Fruit fly (Drosophila melanogaster): ENCODE results near the gene CG9922.

The CG9922 gene

dm6 chr3R:14053037-14053808 is 17.0 kb upstream of the CG9922 start (continued):
- peak; percentile 69 for TF ChIP-seq Antp (GFP tag; optimal IDR thresholded peaks at IDR 0.05)
- no peak for TF ChIP-seq CG34224 (GFP tag; IDR thresholded peaks at IDR 0.05; ENCODE audit: partially characterized antibody)
- peak; percentile 93 for TF ChIP-seq CG15601 (tag; optimal IDR thresholded peaks at IDR 0.05)
- TF ChIP-seq Neu2 (GFP tag; optimal IDR thresholded peaks at IDR 0.05; ENCODE audit: borderline replicate concordance) = no peak
- TF ChIP-seq Xbp1 (GFP tag; optimal IDR thresholded peaks at IDR 0.05) = peak; percentile 97
- peak; percentile 93; the same call in 2 of the 3 replicates for TF ChIP-seq CG3726 (GFP tag; IDR thresholded peaks at IDR 0.05)

- TF ChIP-seq jing (GFP tag; optimal IDR thresholded peaks at IDR 0.05) (peak; percentile 25), croc (GFP tag; conservative IDR thresholded peaks at IDR 0.05) (peak; percentile 41; the same call in 2 of the 3 replicates), Dip2 (GFP tag; IDR thresholded peaks at IDR 0.05) (0 out of 2 replicates have a peak, but pooled peaks have one; percentile 34), Meics (GFP tag; optimal IDR thresholded peaks at IDR 0.05) (peak; percentile 93), CG10431 (GFP tag; optimal IDR thresholded peaks at IDR 0.05) (no peak), CG18619 (GFP tag; optimal IDR thresholded peaks at IDR 0.05) (peak; percentile 88), peb (GFP tag; IDR thresholded peaks at IDR 0.05) (0 out of 2 replicates have a peak, but pooled peaks have one; percentile 26), Atf-2 (GFP tag; optimal IDR thresholded peaks at IDR 0.05) (peak; percentile 82), CG15601 (tag; optimal IDR thresholded peaks at IDR 0.05) (no peak), pros (GFP tag; optimal IDR thresholded peaks at IDR 0.05) (no peak), MTF-1 (GFP tag; optimal IDR thresholded peaks at IDR 0.05; ENCODE audit: borderline replicate concordance) (peak; percentile 48), Hmr (GFP tag; optimal IDR thresholded peaks at IDR 0.05) (peak; percentile 94), CG7357 (GFP tag; IDR thresholded peaks at IDR 0.05) (peak; percentile 78), CG7271 (tag; optimal IDR thresholded peaks at IDR 0.05) (no peak), CG1529 (GFP tag; optimal IDR thresholded peaks at IDR 0.05) (peak; percentile 46), dati (GFP tag; IDR thresholded peaks at IDR 0.05) (peak; percentile 61), lola (GFP tag; optimal IDR thresholded peaks at IDR 0.05) (no peak), fd3F (GFP tag; optimal IDR thresholded peaks at IDR 0.05) (peak; percentile 91), CG10321 (GFP tag; IDR thresholded peaks at IDR 0.05) (no peak; the same call in 1 of the 2 replicates), Ssrp (tag; optimal IDR thresholded peaks at IDR 0.05) (peak; percentile 64), pzg (GFP tag; optimal IDR thresholded peaks at IDR 0.05) (peak; percentile 4), Lpt (GFP tag; optimal IDR thresholded peaks at IDR 0.05) (no peak), CG13624 (GFP tag; optimal IDR thresholded peaks at IDR 0.05) (peak; percentile 92), ewg (GFP tag; optimal IDR thresholded peaks at IDR 0.05) (peak; percentile 48), CG4820 (GFP tag; optimal IDR thresholded peaks at IDR 0.05) (peak; percentile 61), CG12769 (tag; optimal IDR thresholded peaks at IDR 0.05) (peak; percentile 87), salm (tag; optimal IDR thresholded peaks at IDR 0.05) (peak; percentile 52), row (GFP tag; IDR thresholded peaks at IDR 0.05) (peak; percentile 88), gcm2 (GFP tag; optimal IDR thresholded peaks at IDR 0.05) (no peak), otp (GFP tag; IDR thresholded peaks at IDR 0.05) (peak; percentile 47; the same call in 2 of the 3 replicates), CG2712 (tag; optimal IDR thresholded peaks at IDR 0.05) (peak; percentile 73), ci (GFP tag; IDR thresholded peaks at IDR 0.05) (peak; percentile 59; the same call in 1 of the 3 replicates), Atf6 (GFP tag; IDR thresholded peaks at IDR 0.05) (peak; percentile 93), CG6272 (GFP tag; IDR thresholded peaks at IDR 0.05) (peak; percentile 75), lab (GFP tag; optimal IDR thresholded peaks at IDR 0.05) (peak; percentile 93), CG11093 (GFP tag; IDR thresholded peaks at IDR 0.05) (peak; percentile 77; the same call in 2 of the 3 replicates), al (GFP tag; IDR thresholded peaks at IDR 0.05) (peak; percentile 93), CG18476 (GFP tag; optimal IDR thresholded peaks at IDR 0.05) (peak; percentile 77), ind (GFP tag; optimal IDR thresholded peaks at IDR 0.05) (peak; percentile 86)
These were observed 16.2 kb upstream of the CG9922 start for dm6 chr3R:14052182-14053036.
